Worm (Caenorhabditis elegans) whole organism, young adult: Measurements from ENCODE around the gene C50D2.2.
A peak's percentile ranks its signal among the peaks of the same experiment; 100 is the strongest.

ENCODE experiments used
- C06A6.2 ChIP-seq: fragments of 200-800 bp; sonication (Bioruptor generic); conservative IDR thresholded peaks from 2 replicates; pipeline ENCODE4 v1.3.6; 2022; ENCODE audit warnings: missing genetic modification characterization, missing compliant biosample characterization
- F37B4.10 ChIP-seq: fragments of 200-800 bp; sonication (Bioruptor generic); IDR thresholded peaks from 2 replicates; pipeline ENCODE4 v1.3.6; 2022; ENCODE audit warnings: missing genetic modification characterization, missing compliant biosample characterization
- F49E8.2 ChIP-seq: sonication (generic microtip); optimal IDR thresholded peaks from 3 replicates; lab custom pipeline; 2017; ENCODE audit warnings: missing genetic modification characterization, mild to moderate bottlenecking, missing compliant biosample characterization, antibody characterized with exemption, moderate library complexity; ENCODE audit not compliant: insufficient read depth
- F57C9.4 ChIP-seq: sonication (generic microtip); optimal IDR thresholded peaks from 2 replicates; lab custom pipeline; 2017; ENCODE audit warnings: mild to moderate bottlenecking, missing genetic modification characterization, missing compliant biosample characterization
- T07F8.4 ChIP-seq: sonication (generic microtip); optimal IDR thresholded peaks from 2 replicates; lab custom pipeline; 2016; ENCODE audit warnings: mild to moderate bottlenecking, missing genetic modification characterization, moderate library complexity, missing compliant biosample characterization
- T26A5.8 ChIP-seq: sonication (generic microtip); optimal IDR thresholded peaks from 2 replicates; lab custom pipeline; 2016; ENCODE audit warnings: missing genetic modification characterization, missing compliant biosample characterization
- Y56A3A.18 ChIP-seq: fragments of 200-800 bp; sonication (Bioruptor generic); IDR thresholded peaks from 2 replicates; pipeline ENCODE4 v1.3.6; 2022; ENCODE audit warnings: missing genetic modification reagents, missing genetic modification characterization, missing compliant biosample characterization
- Y95B8A.8 ChIP-seq: fragments of 200-800 bp; sonication (Bioruptor generic); IDR thresholded peaks from 2 replicates; pipeline ENCODE4 v1.3.6; 2022; ENCODE audit warnings: missing genetic modification reagents, missing genetic modification characterization, missing compliant biosample characterization
- ZK185.1 ChIP-seq: sonication (generic microtip); optimal IDR thresholded peaks from 2 replicates; lab custom pipeline; 2016; ENCODE audit warnings: mild to moderate bottlenecking, missing genetic modification characterization, missing compliant biosample characterization; ENCODE audit not compliant: poor library complexity, severe bottlenecking
- akir-1 ChIP-seq: fragments of 200-800 bp; sonication (Bioruptor generic); optimal IDR thresholded peaks from 2 replicates; lab custom pipeline; 2018; ENCODE audit warnings: mild to moderate bottlenecking, missing genetic modification characterization, moderate library complexity, missing compliant biosample characterization
- aptf-2 ChIP-seq: fragments of 200-800 bp; sonication (Bioruptor generic); conservative IDR thresholded peaks from 2 replicates; pipeline ENCODE4 v1.3.6; 2022; ENCODE audit warnings: missing genetic modification reagents, missing genetic modification characterization, missing compliant biosample characterization
- aptf-3 ChIP-seq: fragments of 200-800 bp; sonication (Bioruptor generic); IDR thresholded peaks from 2 replicates; pipeline ENCODE4 v1.3.6; 2022; ENCODE audit warnings: missing genetic modification characterization, missing compliant biosample characterization
- atf-7 ChIP-seq: sonication (generic microtip); optimal IDR thresholded peaks from 2 replicates; lab custom pipeline; 2017; ENCODE audit warnings: mild to moderate bottlenecking, missing genetic modification characterization, missing compliant biosample characterization
- athp-1 ChIP-seq: sonication (generic microtip); optimal IDR thresholded peaks from 2 replicates; lab custom pipeline; 2017; ENCODE audit warnings: mild to moderate bottlenecking, missing genetic modification characterization, missing compliant biosample characterization
- attf-5 ChIP-seq: fragments of 200-800 bp; sonication (Bioruptor generic); optimal IDR thresholded peaks from 2 replicates; lab custom pipeline; 2018; ENCODE audit warnings: mild to moderate bottlenecking, missing genetic modification characterization, missing compliant biosample characterization
- bed-1 ChIP-seq: fragments of 200-800 bp; sonication (Bioruptor generic); IDR thresholded peaks from 2 replicates; pipeline ENCODE4 v1.3.6; 2022; ENCODE audit warnings: missing genetic modification reagents, missing genetic modification characterization, missing compliant biosample characterization
- bed-2 ChIP-seq: fragments of 200-800 bp; sonication (Bioruptor generic); IDR thresholded peaks from 2 replicates; pipeline ENCODE4 v1.3.6; 2022; ENCODE audit warnings: missing genetic modification reagents, missing genetic modification characterization, missing compliant biosample characterization
- cebp-2 ChIP-seq: fragments of 200-800 bp; sonication (Bioruptor generic); IDR thresholded peaks from 2 replicates; pipeline ENCODE4 v1.3.6; 2022; ENCODE audit warnings: missing genetic modification characterization, missing compliant biosample characterization
- die-1 ChIP-seq: sonication (generic microtip); optimal IDR thresholded peaks from 2 replicates; lab custom pipeline; 2016; ENCODE audit warnings: missing genotype, mild to moderate bottlenecking, missing genetic modification characterization, missing compliant biosample characterization
- egl-44 ChIP-seq: fragments of 200-800 bp; sonication (Bioruptor generic); IDR thresholded peaks from 2 replicates; pipeline ENCODE4 v1.3.6; 2022; ENCODE audit warnings: missing genetic modification reagents, missing genetic modification characterization, missing compliant biosample characterization
- hlh-26 ChIP-seq: fragments of 200-800 bp; sonication (Bioruptor generic); conservative IDR thresholded peaks from 2 replicates; pipeline ENCODE4 v1.3.6; 2022; ENCODE audit warnings: missing genetic modification reagents, missing genetic modification characterization, missing compliant biosample characterization
- hmg-1.2 ChIP-seq: fragments of 200-800 bp; sonication (Bioruptor generic); IDR thresholded peaks from 2 replicates; pipeline ENCODE4 v1.3.6; 2022; ENCODE audit warnings: missing genetic modification reagents, missing genetic modification characterization, missing compliant biosample characterization
- hsf-1 ChIP-seq: fragments of 200-800 bp; sonication (Bioruptor generic); IDR thresholded peaks from 2 replicates; pipeline ENCODE4 v1.3.6; 2022; ENCODE audit warnings: missing genetic modification reagents, missing genetic modification characterization, missing compliant biosample characterization
- let-607 ChIP-seq, 2 experiments: fragments of 200-800 bp in 1 of 2; sonication (Bioruptor generic) in 1 of 2; sonication (generic microtip) in 1 of 2; optimal IDR thresholded peaks; 2 replicates each; lab custom pipeline; 2016 to 2018; ENCODE audit warnings: mild to moderate bottlenecking in 2 of 2, missing compliant biosample characterization in 2 of 2, missing genetic modification characterization in 2 of 2, moderate library complexity in 2 of 2, missing genotype in 1 of 2
- lin-40 ChIP-seq: sonication (generic microtip); optimal IDR thresholded peaks from 2 replicates; lab custom pipeline; 2016; ENCODE audit warnings: missing genetic modification characterization, mild to moderate bottlenecking, missing compliant biosample characterization, missing genotype, missing genetic modification reagents
- lir-1 ChIP-seq: fragments of 200-800 bp; sonication (Bioruptor generic); conservative IDR thresholded peaks from 2 replicates; pipeline ENCODE4 v1.3.6; 2022; ENCODE audit warnings: missing genetic modification reagents, missing genetic modification characterization, missing compliant biosample characterization
- madf-10 ChIP-seq: sonication (generic microtip); optimal IDR thresholded peaks from 2 replicates; lab custom pipeline; 2016; ENCODE audit warnings: mild to moderate bottlenecking, missing genetic modification characterization, missing compliant biosample characterization
- madf-6 ChIP-seq: fragments of 200-800 bp; sonication (Bioruptor generic); IDR thresholded peaks from 2 replicates; pipeline ENCODE4 v1.3.6; 2022; ENCODE audit warnings: missing genetic modification reagents, missing genetic modification characterization, missing compliant biosample characterization
- mel-28 ChIP-seq: sonication (generic microtip); optimal IDR thresholded peaks from 2 replicates; lab custom pipeline; 2016; ENCODE audit warnings: borderline replicate concordance, mild to moderate bottlenecking, missing genetic modification characterization, missing compliant biosample characterization
- mxl-1 ChIP-seq: sonication (generic microtip); optimal IDR thresholded peaks from 2 replicates; lab custom pipeline; 2016; ENCODE audit warnings: missing genetic modification characterization, missing compliant biosample characterization
- nfya-2 ChIP-seq: fragments of 200-800 bp; sonication (Bioruptor generic); IDR thresholded peaks from 2 replicates; pipeline ENCODE4 v1.3.6; 2022; ENCODE audit warnings: missing genetic modification reagents, missing genetic modification characterization, missing compliant biosample characterization
- nhr-80 ChIP-seq: sonication (generic microtip); optimal IDR thresholded peaks from 2 replicates; lab custom pipeline; 2016; ENCODE audit warnings: missing genetic modification characterization, missing compliant biosample characterization
- rec-8 ChIP-seq, 2 experiments: sonication (generic microtip); optimal IDR thresholded peaks; 2 replicates each; lab custom pipeline; 2016; ENCODE audit warnings: mild to moderate bottlenecking in 2 of 2, missing genetic modification characterization in 2 of 2, missing genetic modification reagents in 2 of 2, missing genotype in 2 of 2, missing biosample characterization in 1 of 2, missing compliant biosample characterization in 1 of 2, moderate library complexity in 1 of 2
- repo-1 ChIP-seq: sonication (generic microtip); optimal IDR thresholded peaks from 2 replicates; lab custom pipeline; 2017; ENCODE audit warnings: mild to moderate bottlenecking, missing genetic modification characterization, missing compliant biosample characterization
- sea-2 ChIP-seq: fragments of 200-800 bp; sonication (Bioruptor generic); IDR thresholded peaks from 2 replicates; pipeline ENCODE4 v1.3.6; 2022; ENCODE audit warnings: missing genetic modification characterization, missing compliant biosample characterization
- snpc-1.1 ChIP-seq: sonication (generic microtip); optimal IDR thresholded peaks from 2 replicates; lab custom pipeline; 2017; ENCODE audit warnings: missing genetic modification characterization, mild to moderate bottlenecking, missing compliant biosample characterization, antibody characterized with exemption, moderate library complexity, missing genotype, missing genetic modification reagents; ENCODE audit not compliant: insufficient read depth
- snpc-3.4 ChIP-seq: sonication (generic microtip); optimal IDR thresholded peaks from 2 replicates; lab custom pipeline; 2017; ENCODE audit warnings: missing genetic modification characterization, mild to moderate bottlenecking, missing compliant biosample characterization, antibody characterized with exemption, moderate library complexity, missing genotype, missing genetic modification reagents
- somi-1 ChIP-seq: fragments of 200-800 bp; sonication (Bioruptor generic); optimal IDR thresholded peaks from 2 replicates; lab custom pipeline; 2018; ENCODE audit warnings: mild to moderate bottlenecking, missing genetic modification characterization, missing compliant biosample characterization
- sptf-2 ChIP-seq: fragments of 200-800 bp; sonication (Bioruptor generic); optimal IDR thresholded peaks from 2 replicates; lab custom pipeline; 2018; ENCODE audit warnings: mild to moderate bottlenecking, missing genetic modification characterization, missing compliant biosample characterization
- tbx-9 ChIP-seq: sonication (generic microtip); optimal IDR thresholded peaks from 2 replicates; lab custom pipeline; 2016; ENCODE audit warnings: borderline replicate concordance, missing genetic modification characterization, inconsistent platforms, missing compliant biosample characterization
- xnd-1 ChIP-seq: sonication (generic microtip); optimal IDR thresholded peaks from 2 replicates; lab custom pipeline; 2016; ENCODE audit warnings: missing genotype, missing genetic modification reagents, missing genetic modification characterization, missing compliant biosample characterization
- zfh-2 ChIP-seq: fragments of 200-800 bp; sonication (Bioruptor generic); conservative IDR thresholded peaks from 2 replicates; pipeline ENCODE4 v1.3.6; 2022; ENCODE audit warnings: missing genetic modification reagents, missing genetic modification characterization, missing compliant biosample characterization
- zim-3 ChIP-seq: sonication (generic microtip); optimal IDR thresholded peaks from 2 replicates; lab custom pipeline; 2017; ENCODE audit warnings: mild to moderate bottlenecking, missing genetic modification characterization, moderate library complexity, missing compliant biosample characterization
- ztf-28 ChIP-seq: fragments of 200-800 bp; sonication (Bioruptor generic); IDR thresholded peaks from 2 replicates; pipeline ENCODE4 v1.3.6; 2022; ENCODE audit warnings: missing genetic modification reagents, missing genetic modification characterization, missing compliant biosample characterization

The C50D2.2 gene

ce11 chrII:108865-109264 is at the start of gene C50D2.2:
TSS of gene C50D2.2 (plus strand) at chrII:109165.
- TF ChIP-seq hsf-1 (no peak), sptf-2 (no peak), madf-10 (tag; lab: Kevin White, UChicago) (no peak), mxl-1 (no peak), zim-3 (no peak), egl-44 (no peak), zfh-2 (GFP tag; lab: Robert Waterston, UW) (no peak), athp-1 (no peak), nfya-2 (GFP tag; lab: Robert Waterston, UW) (no peak), sea-2 (GFP tag; lab: Robert Waterston, UW) (no peak), F57C9.4 (no peak), xnd-1 (tag; lab: Kevin White, UChicago) (no peak), die-1 (tag; lab: Kevin White, UChicago) (no peak), C06A6.2 (no peak)

ce11 chrII:60049-60448 is 48.9 kb upstream of the C50D2.2 start:
- no peak for TF ChIP-seq athp-1
- TF ChIP-seq bed-2 (GFP tag; lab: Robert Waterston, UW): no peak
- TF ChIP-seq ztf-28 (GFP tag; lab: Robert Waterston, UW): no peak
- TF ChIP-seq atf-7 (tag; lab: Kevin White, UChicago): no peak
- no peak for TF ChIP-seq snpc-1.1 (tag; lab: Kevin White, UChicago)
- no peak for TF ChIP-seq T26A5.8 (tag; lab: Kevin White, UChicago)
- TF ChIP-seq rec-8 (tag; optimal IDR thresholded peaks at IDR 0.05; lab: Kevin White, UChicago): no peak
- TF ChIP-seq mel-28 (tag; lab: Kevin White, UChicago): no peak
- no peak for TF ChIP-seq madf-6 (GFP tag; lab: Robert Waterston, UW)
- no peak for TF ChIP-seq mxl-1
- TF ChIP-seq lin-40 (tag; lab: Kevin White, UChicago): no peak
- no peak for TF ChIP-seq tbx-9 (tag; lab: Kevin White, UChicago)
- no peak for TF ChIP-seq snpc-3.4 (tag; lab: Kevin White, UChicago)
- no peak for TF ChIP-seq Y95B8A.8 (GFP tag; lab: Robert Waterston, UW)
- no peak for TF ChIP-seq somi-1 (GFP tag; lab: Kevin White, UChicago)
- TF ChIP-seq attf-5 (GFP tag; lab: Kevin White, UChicago): no peak
- TF ChIP-seq ZK185.1: no peak

DNA sequence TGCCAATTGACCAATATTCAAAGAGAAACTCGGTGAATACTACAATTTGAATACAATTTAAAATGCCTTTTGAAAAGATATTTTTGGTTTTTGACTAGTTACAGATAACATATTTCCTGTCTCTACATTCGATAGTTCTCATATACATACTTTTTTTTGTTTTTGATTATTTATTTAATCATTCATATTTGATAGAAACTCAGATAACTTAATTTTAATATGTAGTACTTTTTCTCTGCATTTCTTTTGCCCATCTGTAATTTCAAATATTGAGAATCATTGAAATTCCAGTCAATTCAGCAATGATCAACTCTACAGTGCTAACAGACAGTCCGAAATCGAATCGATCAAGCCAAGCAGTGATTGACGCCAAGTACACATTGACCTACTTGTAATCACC is 48.0 kb upstream of the C50D2.2 start, which contains the start of gene C23H3.2:
C23H3.2 (plus strand) TSS at position 301 of the 400 bp plus-strand sequence.
- TF ChIP-seq repo-1 (tag; lab: Kevin White, UChicago): no peak
- TF ChIP-seq lir-1: no peak
- TF ChIP-seq aptf-2: no peak

DNA sequence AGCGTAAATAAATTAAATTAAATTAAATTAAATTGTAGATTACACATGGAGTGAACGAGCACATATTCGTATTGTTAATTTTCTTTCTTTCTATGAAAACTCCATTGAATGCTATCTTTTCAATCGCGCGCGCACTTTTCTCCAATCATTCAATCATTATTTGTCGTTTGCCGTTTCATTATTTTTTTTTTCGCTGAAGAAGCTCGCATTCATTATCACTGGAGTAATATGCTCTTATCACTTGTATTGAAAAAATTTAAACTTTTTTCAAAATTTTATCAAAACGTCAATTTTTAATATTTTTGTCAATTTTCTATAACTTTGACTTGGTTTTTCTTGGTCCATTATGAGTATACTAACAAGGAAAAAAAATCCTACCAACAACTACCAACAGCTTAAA is 43.5 kb upstream of the C50D2.2 start:
- TF ChIP-seq nhr-80 (tag; lab: Kevin White, UChicago): peak; percentile 61
- no peak for TF ChIP-seq akir-1 (GFP tag; lab: Kevin White, UChicago)

DNA sequence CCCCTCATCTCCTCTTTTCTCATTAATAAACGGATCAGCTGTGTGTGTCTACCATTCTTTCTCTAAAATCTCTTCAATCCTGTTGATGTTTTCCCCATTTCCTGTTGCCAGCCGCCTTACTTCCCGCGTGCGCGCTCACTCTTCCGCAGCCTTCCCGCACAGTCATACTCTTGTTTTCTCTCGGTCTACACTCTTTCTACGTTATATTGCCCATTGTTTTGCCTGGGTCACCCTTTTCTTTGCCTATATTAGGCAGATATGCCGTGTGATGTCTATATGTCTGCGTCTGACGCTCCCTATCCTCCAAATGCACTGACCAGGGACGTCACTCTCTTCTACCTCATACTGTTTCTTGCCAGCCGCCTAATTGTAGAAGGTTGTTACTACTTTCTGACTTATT is 42.6 kb upstream of the C50D2.2 start:
- TF ChIP-seq hlh-26: no peak
- TF ChIP-seq Y56A3A.18 (GFP tag; lab: Robert Waterston, UW): no peak
- TF ChIP-seq cebp-2 (GFP tag; lab: Robert Waterston, UW): no peak
- peak; percentile 34 for TF ChIP-seq attf-5 (GFP tag; lab: Kevin White, UChicago)
- TF ChIP-seq ztf-28 (GFP tag; lab: Robert Waterston, UW): no peak
- TF ChIP-seq let-607 (tag; optimal IDR thresholded peaks at IDR 0.05; lab: Kevin White, UChicago): no peak
- TF ChIP-seq F49E8.2: no peak
- no peak for TF ChIP-seq F37B4.10 (GFP tag; lab: Robert Waterston, UW)
- no peak for TF ChIP-seq nfya-2 (GFP tag; lab: Robert Waterston, UW)
- TF ChIP-seq T07F8.4: no peak
- peak; percentile 71; the same call in 1 of the 2 replicates for TF ChIP-seq hmg-1.2 (GFP tag; lab: Robert Waterston, UW)
- no peak for TF ChIP-seq aptf-3 (GFP tag; lab: Robert Waterston, UW)
- TF ChIP-seq bed-1 (GFP tag; lab: Robert Waterston, UW): no peak
